Worm (Caenorhabditis elegans) whole organism, early embryonic: ENCODE measurements around the gene ctsa-4.2.

Source experiments
- B0310.2 ChIP-seq: sonication (generic microtip); optimal IDR thresholded peaks from 2 replicates; lab custom pipeline; 2016; ENCODE audit warnings: mild to moderate bottlenecking, missing genetic modification characterization, missing compliant biosample characterization
- F13C5.2 ChIP-seq: sonication (generic microtip); optimal IDR thresholded peaks from 2 replicates; lab custom pipeline; 2017; ENCODE audit warnings: mild to moderate bottlenecking, missing genetic modification characterization, inconsistent platforms, missing compliant biosample characterization
- aly-1 ChIP-seq: sonication (generic microtip); optimal IDR thresholded peaks from 2 replicates; lab custom pipeline; 2016; ENCODE audit warnings: missing genetic modification characterization, missing compliant biosample characterization
- ama-1 ChIP-seq: fragments of 150-350 bp; optimal IDR thresholded peaks from 2 replicates; lab custom pipeline; 2014
- ceh-13 ChIP-seq: fragments of 200-800 bp; sonication (Bioruptor generic); optimal IDR thresholded peaks from 2 replicates; lab custom pipeline; 2018; ENCODE audit warnings: mild to moderate bottlenecking, missing genetic modification characterization, missing compliant biosample characterization
- ceh-36 ChIP-seq: sonication (generic microtip); optimal IDR thresholded peaks from 2 replicates; lab custom pipeline; 2016; ENCODE audit warnings: missing genetic modification characterization, inconsistent platforms, missing compliant biosample characterization
- ets-7 ChIP-seq: sonication (generic microtip); optimal IDR thresholded peaks from 2 replicates; lab custom pipeline; 2016; ENCODE audit warnings: missing genotype, missing genetic modification characterization, missing compliant biosample characterization
- flt-1 ChIP-seq: fragments of 200-800 bp; sonication (Bioruptor generic); IDR thresholded peaks from 2 replicates; pipeline ENCODE4 v1.3.6; 2022; ENCODE audit warnings: missing genetic modification characterization, missing compliant biosample characterization
- hmbx-1 ChIP-seq: sonication (generic microtip); optimal IDR thresholded peaks from 2 replicates; lab custom pipeline; 2016; ENCODE audit warnings: mild to moderate bottlenecking, missing genetic modification characterization, missing compliant biosample characterization
- hmg-4 ChIP-seq: fragments of 200-800 bp; sonication (Bioruptor generic); optimal IDR thresholded peaks from 2 replicates; lab custom pipeline; 2018; ENCODE audit warnings: mild to moderate bottlenecking, missing genetic modification characterization, missing compliant biosample characterization
- hnd-1 ChIP-seq: sonication (generic microtip); optimal IDR thresholded peaks from 2 replicates; lab custom pipeline; 2016; ENCODE audit warnings: missing genetic modification characterization, missing compliant biosample characterization
- pes-1 ChIP-seq: fragments of 200-800 bp; sonication (Bioruptor generic); IDR thresholded peaks from 2 replicates; pipeline ENCODE4 v1.3.6; 2022; ENCODE audit warnings: missing genetic modification reagents, missing genetic modification characterization, missing compliant biosample characterization
- scrt-1 ChIP-seq: fragments of 200-800 bp; sonication (Bioruptor generic); IDR thresholded peaks from 2 replicates; pipeline ENCODE4 v1.3.6; 2022; ENCODE audit warnings: missing genetic modification characterization, missing compliant biosample characterization
- sea-1 ChIP-seq: fragments of 200-800 bp; sonication (Bioruptor generic); conservative IDR thresholded peaks from 2 replicates; pipeline ENCODE4 v1.3.6; 2022; ENCODE audit warnings: missing genetic modification characterization, missing compliant biosample characterization
- tbx-11 ChIP-seq: fragments of 200-800 bp; sonication (Bioruptor generic); IDR thresholded peaks from 2 replicates; pipeline ENCODE4 v1.3.6; 2022; ENCODE audit warnings: missing genetic modification characterization, missing compliant biosample characterization
- tbx-37 ChIP-seq: fragments of 200-800 bp; sonication (Bioruptor generic); conservative IDR thresholded peaks from 2 replicates; pipeline ENCODE4 v1.3.6; 2022; ENCODE audit warnings: missing genetic modification reagents, missing genetic modification characterization, missing compliant biosample characterization
- tra-4 ChIP-seq: sonication (generic microtip); optimal IDR thresholded peaks from 2 replicates; lab custom pipeline; 2017; ENCODE audit warnings: missing genetic modification characterization, missing compliant biosample characterization

ctsa-4.2 gene

DNA sequence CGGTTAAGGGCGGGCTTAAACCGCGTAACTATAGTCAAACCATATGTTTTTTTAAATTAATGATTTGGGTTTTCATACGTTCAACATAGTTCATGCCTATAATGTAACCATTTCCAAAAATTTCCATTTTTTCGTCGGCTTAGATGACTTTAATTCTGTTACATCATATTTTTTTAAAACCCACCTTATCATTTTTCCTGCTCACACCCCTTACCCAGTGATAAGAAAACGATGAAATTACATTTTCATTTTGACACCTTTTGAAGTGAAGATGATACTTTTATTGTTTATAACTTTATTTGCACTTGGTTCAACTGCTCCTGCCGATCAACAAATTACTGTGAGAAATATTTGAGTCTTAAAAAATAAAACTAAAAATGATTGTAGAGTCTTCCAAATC, at the start of gene ctsa-4.2:
TSS of gene ctsa-4.2 (plus strand) at position 247 of the 400 bp plus-strand sequence.
- TF ChIP-seq hmg-4 (GFP tag; lab: Kevin White, UChicago) (no peak), hnd-1 (no peak), aly-1 (tag; lab: Kevin White, UChicago) (no peak), B0310.2 (tag; lab: Kevin White, UChicago) (no peak), scrt-1 (GFP tag; lab: Robert Waterston, UW) (no peak), tbx-11 (no peak), pes-1 (no peak), sea-1 (GFP tag; lab: Robert Waterston, UW) (no peak), hmbx-1 (tag; lab: Kevin White, UChicago) (no peak), F13C5.2 (tag; lab: Kevin White, UChicago) (no peak), tbx-37 (GFP tag; lab: Robert Waterston, UW) (no peak), tra-4 (tag; lab: Kevin White, UChicago) (no peak), flt-1 (GFP tag; lab: Robert Waterston, UW) (no peak), ceh-13 (GFP tag; lab: Kevin White, UChicago) (no peak), ceh-36 (tag; lab: Kevin White, UChicago) (no peak), ets-7 (tag; lab: Kevin White, UChicago) (no peak), ama-1 (no peak)

DNA sequence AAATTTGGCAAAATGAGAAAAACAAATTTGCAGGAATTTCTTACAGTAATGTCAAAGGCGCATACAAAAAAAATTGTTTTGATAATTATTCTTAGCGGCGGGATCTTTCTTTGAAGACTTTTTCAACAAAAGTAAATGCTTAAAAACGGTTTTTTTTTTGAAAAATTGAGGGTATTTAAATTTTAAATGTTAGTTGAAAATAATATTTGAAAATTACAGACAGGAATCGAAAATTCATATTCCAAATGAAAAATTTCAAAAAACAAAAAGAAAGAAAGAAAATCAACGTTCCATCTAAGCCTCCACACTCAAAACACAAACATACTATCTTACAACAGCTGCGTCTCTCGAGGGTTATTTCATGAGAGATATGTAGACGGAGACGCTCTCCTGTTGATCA, 35.2 kb upstream of the ctsa-4.2 start:
- no peak for TF ChIP-seq hnd-1
- no peak for TF ChIP-seq ama-1
- TF ChIP-seq hmbx-1 (tag; lab: Kevin White, UChicago): no peak
- no peak for TF ChIP-seq ets-7 (tag; lab: Kevin White, UChicago)
- TF ChIP-seq tbx-37 (GFP tag; lab: Robert Waterston, UW): no peak
- no peak for TF ChIP-seq scrt-1 (GFP tag; lab: Robert Waterston, UW)
- no peak for TF ChIP-seq B0310.2 (tag; lab: Kevin White, UChicago)

DNA sequence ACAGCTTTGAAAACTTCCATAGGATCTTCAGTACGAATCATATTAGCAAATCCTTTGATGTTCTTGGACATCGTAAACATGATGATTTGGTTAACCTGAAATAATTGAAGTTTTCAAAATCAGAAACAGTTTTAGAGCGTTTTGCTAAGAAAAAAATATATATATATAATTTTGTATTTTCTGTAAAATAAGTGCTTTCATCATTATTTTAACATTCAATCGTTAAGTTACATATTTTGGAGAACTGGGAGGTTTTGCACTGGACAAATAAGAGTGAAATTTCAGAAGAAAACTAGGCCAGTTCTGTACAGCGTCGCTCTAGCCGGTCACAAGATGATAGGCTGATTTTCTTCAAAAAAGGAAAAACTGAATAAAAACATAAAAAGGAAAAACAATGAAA, 33.8 kb upstream of the ctsa-4.2 start, which contains the start of gene F27B3.6:
TSS of gene F27B3.6 (minus strand) at position 101 of the 400 bp plus-strand sequence.
- TF ChIP-seq ama-1 (no peak), aly-1 (tag; lab: Kevin White, UChicago) (no peak), F13C5.2 (tag; lab: Kevin White, UChicago) (no peak), pes-1 (no peak), B0310.2 (tag; lab: Kevin White, UChicago) (no peak), ets-7 (tag; lab: Kevin White, UChicago) (no peak), hmg-4 (GFP tag; lab: Kevin White, UChicago) (no peak), sea-1 (GFP tag; lab: Robert Waterston, UW) (no peak), ceh-36 (tag; lab: Kevin White, UChicago) (no peak), hmbx-1 (tag; lab: Kevin White, UChicago) (no peak), flt-1 (GFP tag; lab: Robert Waterston, UW) (no peak), tra-4 (tag; lab: Kevin White, UChicago) (no peak), hnd-1 (no peak), scrt-1 (GFP tag; lab: Robert Waterston, UW) (no peak), ceh-13 (GFP tag; lab: Kevin White, UChicago) (no peak), tbx-11 (no peak)

DNA sequence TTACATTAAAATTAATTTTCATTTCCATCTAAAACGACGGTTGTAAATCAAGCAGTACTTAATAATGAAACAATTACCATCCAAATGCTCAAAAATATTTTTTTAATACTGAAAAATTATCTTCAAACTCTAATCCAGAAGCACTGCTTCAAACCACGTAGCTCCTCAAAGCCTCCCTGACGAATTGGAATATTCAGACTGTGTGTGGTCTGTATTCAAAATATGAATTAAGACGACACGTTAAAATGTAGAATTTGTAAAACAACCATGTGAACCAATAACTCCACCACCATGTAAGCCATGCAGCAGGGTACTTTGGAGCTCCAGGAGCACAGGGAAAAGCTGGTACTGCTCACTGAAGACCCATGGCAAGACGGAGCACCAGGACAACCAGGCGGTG, 32.9 kb upstream of the ctsa-4.2 start, which contains the start of gene F27B3.8:
TSS of gene F27B3.8 (plus strand) at position 301 of the 400 bp plus-strand sequence.
- no peak for TF ChIP-seq flt-1 (GFP tag; lab: Robert Waterston, UW)
- no peak for TF ChIP-seq sea-1 (GFP tag; lab: Robert Waterston, UW)
- TF ChIP-seq ama-1: no peak
- no peak for TF ChIP-seq tbx-11
- TF ChIP-seq B0310.2 (tag; lab: Kevin White, UChicago): no peak
- no peak for TF ChIP-seq pes-1
- TF ChIP-seq hnd-1: no peak
- TF ChIP-seq scrt-1 (GFP tag; lab: Robert Waterston, UW): no peak
- no peak for TF ChIP-seq F13C5.2 (tag; lab: Kevin White, UChicago)
- no peak for TF ChIP-seq aly-1 (tag; lab: Kevin White, UChicago)
- TF ChIP-seq ceh-13 (GFP tag; lab: Kevin White, UChicago): no peak
- no peak for TF ChIP-seq ceh-36 (tag; lab: Kevin White, UChicago)
- TF ChIP-seq tra-4 (tag; lab: Kevin White, UChicago): no peak
- TF ChIP-seq ets-7 (tag; lab: Kevin White, UChicago): no peak
- TF ChIP-seq hmg-4 (GFP tag; lab: Kevin White, UChicago): no peak
- TF ChIP-seq tbx-37 (GFP tag; lab: Robert Waterston, UW): no peak
- TF ChIP-seq hmbx-1 (tag; lab: Kevin White, UChicago): no peak

- TF ChIP-seq F13C5.2 (tag; lab: Kevin White, UChicago): no peak
- no peak for TF ChIP-seq ama-1
- TF ChIP-seq hmg-4 (GFP tag; lab: Kevin White, UChicago): no peak
- TF ChIP-seq tbx-37 (GFP tag; lab: Robert Waterston, UW): no peak
- no peak for TF ChIP-seq B0310.2 (tag; lab: Kevin White, UChicago)
- TF ChIP-seq aly-1 (tag; lab: Kevin White, UChicago): no peak
- TF ChIP-seq ets-7 (tag; lab: Kevin White, UChicago): no peak
- no peak for TF ChIP-seq hmbx-1 (tag; lab: Kevin White, UChicago)
- no peak for TF ChIP-seq hnd-1
- TF ChIP-seq ceh-36 (tag; lab: Kevin White, UChicago): no peak
Measured at ce11 chrIII:6581585-6581984, 30.7 kb upstream of the ctsa-4.2 start, which contains the start of gene acr-21. acr-21 (plus strand) TSS chrIII:6581885.

- TF ChIP-seq hnd-1: no peak
- no peak for TF ChIP-seq tbx-37 (GFP tag; lab: Robert Waterston, UW)
- TF ChIP-seq ama-1: no peak
- TF ChIP-seq tra-4 (tag; lab: Kevin White, UChicago): no peak
- TF ChIP-seq ceh-13 (GFP tag; lab: Kevin White, UChicago): no peak
- TF ChIP-seq F13C5.2 (tag; lab: Kevin White, UChicago): no peak
- TF ChIP-seq B0310.2 (tag; lab: Kevin White, UChicago): no peak
- no peak for TF ChIP-seq aly-1 (tag; lab: Kevin White, UChicago)
- TF ChIP-seq hmg-4 (GFP tag; lab: Kevin White, UChicago): no peak
- no peak for TF ChIP-seq flt-1 (GFP tag; lab: Robert Waterston, UW)
- TF ChIP-seq sea-1 (GFP tag; lab: Robert Waterston, UW): no peak
- no peak for TF ChIP-seq scrt-1 (GFP tag; lab: Robert Waterston, UW)
- no peak for TF ChIP-seq ets-7 (tag; lab: Kevin White, UChicago)
Measured at ce11 chrIII:6587564-6587963, 24.8 kb upstream of the ctsa-4.2 start, which contains the start of gene ddo-3. ddo-3 (plus strand) TSS chrIII:6587864.
